Worm (Caenorhabditis elegans) whole organism, late embryonic: ENCODE measurements around the gene R07A4.4.

Source experiments
- C08G9.2 ChIP-seq: sonication (generic microtip); optimal IDR thresholded peaks from 2 replicates; lab custom pipeline; 2016; ENCODE audit warnings: mild to moderate bottlenecking, missing genetic modification characterization, moderate library complexity, missing compliant biosample characterization
- C38D4.7 ChIP-seq: fragments of 200-800 bp; sonication (Bioruptor generic); optimal IDR thresholded peaks from 2 replicates; lab custom pipeline; 2018; ENCODE audit warnings: mild to moderate bottlenecking, missing genetic modification characterization, moderate library complexity, missing compliant biosample characterization
- F13H6.1 ChIP-seq: sonication (generic microtip); optimal IDR thresholded peaks from 2 replicates; lab custom pipeline; 2016; ENCODE audit warnings: missing genetic modification characterization, missing compliant biosample characterization
- K02D7.2 ChIP-seq: sonication (generic microtip); optimal IDR thresholded peaks from 2 replicates; lab custom pipeline; 2017; ENCODE audit warnings: mild to moderate bottlenecking, missing genetic modification characterization, missing compliant biosample characterization
- K09A11.1 ChIP-seq: sonication (generic microtip); optimal IDR thresholded peaks from 2 replicates; lab custom pipeline; 2017; ENCODE audit warnings: antibody characterized with exemption, mild to moderate bottlenecking, missing genetic modification characterization, missing compliant biosample characterization; ENCODE audit not compliant: insufficient read depth
- T23F11.4 ChIP-seq: fragments of 200-800 bp; sonication (Bioruptor generic); optimal IDR thresholded peaks from 2 replicates; lab custom pipeline; 2018; ENCODE audit warnings: mild to moderate bottlenecking, missing genetic modification characterization, missing compliant biosample characterization
- ama-1 ChIP-seq: fragments of 150-350 bp; optimal IDR thresholded peaks from 2 replicates; lab custom pipeline; 2014
- ceh-14 ChIP-seq: sonication (generic microtip); optimal IDR thresholded peaks from 2 replicates; lab custom pipeline; 2016; ENCODE audit warnings: missing genotype, missing genetic modification characterization, missing compliant biosample characterization
- ceh-18 ChIP-seq: sonication (generic microtip); optimal IDR thresholded peaks from 2 replicates; lab custom pipeline; 2016; ENCODE audit warnings: missing genetic modification characterization, missing compliant biosample characterization
- ceh-24 ChIP-seq: sonication (generic microtip); optimal IDR thresholded peaks from 2 replicates; lab custom pipeline; 2016; ENCODE audit warnings: mild to moderate bottlenecking, missing genetic modification characterization, missing compliant biosample characterization
- ceh-30 ChIP-seq: fragments of 150-350 bp; optimal IDR thresholded peaks from 2 replicates; lab custom pipeline; 2014; ENCODE audit warnings: missing biosample characterization, missing genetic modification characterization
- ceh-31 ChIP-seq: sonication (generic microtip); optimal IDR thresholded peaks from 2 replicates; lab custom pipeline; 2016; ENCODE audit warnings: missing genetic modification characterization, missing compliant biosample characterization
- ceh-34 ChIP-seq: sonication (generic microtip); optimal IDR thresholded peaks from 2 replicates; lab custom pipeline; 2016; ENCODE audit warnings: mild to moderate bottlenecking, missing genetic modification characterization, missing compliant biosample characterization
- ceh-9 ChIP-seq: sonication (generic microtip); optimal IDR thresholded peaks from 2 replicates; lab custom pipeline; 2016; ENCODE audit warnings: mild to moderate bottlenecking, missing genetic modification characterization, inconsistent platforms, missing compliant biosample characterization
- dve-1 ChIP-seq: sonication (generic microtip); optimal IDR thresholded peaks from 2 replicates; lab custom pipeline; 2017; ENCODE audit warnings: antibody characterized with exemption, mild to moderate bottlenecking, missing genetic modification characterization, missing compliant biosample characterization
- elt-2 ChIP-seq: sonication (generic microtip); optimal IDR thresholded peaks from 2 replicates; lab custom pipeline; 2016; ENCODE audit warnings: missing genetic modification reagents, missing genetic modification characterization, missing compliant biosample characterization
- elt-4 ChIP-seq: sonication (generic microtip); optimal IDR thresholded peaks from 2 replicates; lab custom pipeline; 2016; ENCODE audit warnings: missing genetic modification characterization, missing compliant biosample characterization
- eyg-1 ChIP-seq: sonication (generic microtip); optimal IDR thresholded peaks from 2 replicates; lab custom pipeline; 2016; ENCODE audit warnings: missing genotype, missing genetic modification characterization, missing compliant biosample characterization
- fax-1 ChIP-seq: sonication (generic microtip); optimal IDR thresholded peaks from 2 replicates; lab custom pipeline; 2016; ENCODE audit warnings: missing genotype, missing genetic modification characterization, missing compliant biosample characterization
- fkh-6 ChIP-seq: sonication (generic microtip); optimal IDR thresholded peaks from 2 replicates; lab custom pipeline; 2016; ENCODE audit warnings: missing genetic modification characterization, missing compliant biosample characterization
- gmeb-2 ChIP-seq: sonication (generic microtip); optimal IDR thresholded peaks from 2 replicates; lab custom pipeline; 2016; ENCODE audit warnings: missing genetic modification characterization, inconsistent platforms, missing compliant biosample characterization
- hlh-13 ChIP-seq: fragments of 200-800 bp; sonication (Bioruptor generic); optimal IDR thresholded peaks from 2 replicates; lab custom pipeline; 2018; ENCODE audit warnings: mild to moderate bottlenecking, missing genetic modification characterization, missing compliant biosample characterization
- hlh-30 ChIP-seq: sonication (generic microtip); optimal IDR thresholded peaks from 2 replicates; lab custom pipeline; 2017; ENCODE audit warnings: antibody characterized with exemption, missing genetic modification characterization, missing compliant biosample characterization; ENCODE audit not compliant: insufficient read depth
- hlh-8 ChIP-seq: sonication (generic microtip); optimal IDR thresholded peaks from 2 replicates; lab custom pipeline; 2016; ENCODE audit warnings: missing genotype, missing genetic modification characterization, missing compliant biosample characterization
- lin-11 ChIP-seq: fragments of 200-800 bp; sonication (Bioruptor generic); optimal IDR thresholded peaks from 2 replicates; lab custom pipeline; 2018; ENCODE audit warnings: mild to moderate bottlenecking, missing genetic modification characterization, missing compliant biosample characterization
- madf-2 ChIP-seq: sonication (generic microtip); optimal IDR thresholded peaks from 2 replicates; lab custom pipeline; 2017; ENCODE audit warnings: missing genetic modification characterization, missing compliant biosample characterization
- nfya-1 ChIP-seq: sonication (generic microtip); optimal IDR thresholded peaks from 2 replicates; lab custom pipeline; 2017; ENCODE audit warnings: missing genetic modification characterization, mild to moderate bottlenecking, missing compliant biosample characterization, antibody characterized with exemption, moderate library complexity
- npax-4 ChIP-seq: sonication (generic microtip); optimal IDR thresholded peaks from 2 replicates; lab custom pipeline; 2016; ENCODE audit warnings: missing genetic modification characterization, missing compliant biosample characterization
- odd-2 ChIP-seq: sonication (generic microtip); optimal IDR thresholded peaks from 2 replicates; lab custom pipeline; 2017; ENCODE audit warnings: antibody characterized with exemption, mild to moderate bottlenecking, missing genetic modification characterization, missing compliant biosample characterization
- pha-4 ChIP-seq: fragments of 150-350 bp; optimal IDR thresholded peaks from 2 replicates; lab custom pipeline; 2018; ENCODE audit warnings: missing biosample characterization, missing genetic modification reagents, missing genetic modification characterization
- pqm-1 ChIP-seq: sonication (generic microtip); optimal IDR thresholded peaks from 2 replicates; lab custom pipeline; 2016; ENCODE audit warnings: missing genetic modification characterization, missing compliant biosample characterization
- ref-2 ChIP-seq: sonication (generic microtip); optimal IDR thresholded peaks from 2 replicates; lab custom pipeline; 2016; ENCODE audit warnings: missing genetic modification characterization, missing compliant biosample characterization
- rnt-1 ChIP-seq: sonication (generic microtip); optimal IDR thresholded peaks from 2 replicates; lab custom pipeline; 2016; ENCODE audit warnings: missing genetic modification characterization, missing compliant biosample characterization
- sox-4 ChIP-seq: sonication (generic microtip); optimal IDR thresholded peaks from 2 replicates; lab custom pipeline; 2017; ENCODE audit warnings: mild to moderate bottlenecking, missing genetic modification characterization, inconsistent platforms, missing compliant biosample characterization
- tbx-2 ChIP-seq: sonication (generic microtip); optimal IDR thresholded peaks from 2 replicates; lab custom pipeline; 2016; ENCODE audit warnings: missing genetic modification characterization, missing compliant biosample characterization
- unc-42 ChIP-seq: sonication (generic microtip); optimal IDR thresholded peaks from 2 replicates; lab custom pipeline; 2016; ENCODE audit warnings: missing genotype, missing genetic modification characterization, missing compliant biosample characterization
- unc-55 ChIP-seq: sonication (generic microtip); optimal IDR thresholded peaks from 2 replicates; lab custom pipeline; 2017; ENCODE audit warnings: missing biosample characterization, missing genetic modification reagents, missing genetic modification characterization
- ztf-16 ChIP-seq: sonication (generic microtip); optimal IDR thresholded peaks from 2 replicates; lab custom pipeline; 2017; ENCODE audit warnings: missing genetic modification characterization, missing compliant biosample characterization

R07A4.4 gene

ce11 chrX:10772763-10773162 lies 15.3 kb upstream of the R07A4.4 start:
- TF ChIP-seq ceh-9 (tag; lab: Kevin White, UChicago), result no peak
- TF ChIP-seq sox-4 (tag; lab: Kevin White, UChicago), result no peak
- no peak for TF ChIP-seq ama-1 (lab: Kevin White, UChicago)
- TF ChIP-seq elt-4, result no peak
- TF ChIP-seq lin-11 (tag; lab: Kevin White, UChicago), result no peak
- no peak for TF ChIP-seq ceh-30
- no peak for TF ChIP-seq K09A11.1 (tag; lab: Kevin White, UChicago)
- no peak for TF ChIP-seq odd-2
- TF ChIP-seq ceh-34, result no peak
- no peak for TF ChIP-seq fax-1
- TF ChIP-seq ceh-24 (tag; lab: Kevin White, UChicago), result no peak
- TF ChIP-seq pha-4 (tag; lab: Kevin White, UChicago), result no peak
- TF ChIP-seq eyg-1 (tag; lab: Kevin White, UChicago), result no peak
- TF ChIP-seq npax-4 (tag; lab: Kevin White, UChicago), result no peak
- no peak for TF ChIP-seq fkh-6 (tag; lab: Kevin White, UChicago)
- no peak for TF ChIP-seq hlh-30

DNA sequence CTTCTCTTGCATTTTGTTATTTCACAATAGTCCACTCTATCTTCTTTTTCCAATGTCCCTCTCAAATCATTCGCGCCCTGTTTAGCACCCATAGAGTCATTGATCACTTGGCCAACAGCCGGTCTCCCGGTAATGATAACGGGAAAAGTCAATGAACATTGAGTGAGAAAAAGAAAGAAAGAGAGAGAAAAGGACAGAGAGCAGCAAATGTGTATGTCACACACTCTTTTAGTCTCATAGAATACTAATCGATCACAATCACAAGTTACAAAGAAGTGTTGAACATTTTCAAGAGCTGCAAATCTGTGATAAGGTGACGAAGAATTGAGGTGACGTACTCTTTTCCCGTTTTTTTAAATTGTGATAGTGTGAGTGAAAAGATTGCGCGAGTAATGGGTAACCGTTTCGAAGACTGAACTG lies 14.7 kb upstream of the R07A4.4 start:
- TF ChIP-seq tbx-2 (tag; lab: Kevin White, UChicago) (peak; percentile 22), T23F11.4 (GFP tag; lab: Kevin White, UChicago) (no peak), odd-2 (no peak), ceh-18 (tag; lab: Kevin White, UChicago) (peak; percentile 81), rnt-1 (tag; lab: Kevin White, UChicago) (peak; percentile 40), nfya-1 (peak; percentile 36), ref-2 (tag; lab: Kevin White, UChicago) (no peak), hlh-8 (tag; lab: Kevin White, UChicago) (no peak), dve-1 (no peak), elt-2 (tag; lab: Kevin White, UChicago) (peak; percentile 10), gmeb-2 (tag; lab: Kevin White, UChicago) (no peak), madf-2 (tag; lab: Kevin White, UChicago) (no peak), hlh-13 (no peak), ztf-16 (tag; lab: Kevin White, UChicago) (no peak)

ce11 chrX:10770988-10771496 lies 13.5 kb upstream of the R07A4.4 start:
- peak; percentile 4 for TF ChIP-seq K02D7.2
- no peak for TF ChIP-seq C38D4.7 (GFP tag; lab: Kevin White, UChicago)
- TF ChIP-seq ceh-18 (tag; lab: Kevin White, UChicago), result peak; percentile 99
- TF ChIP-seq lin-11 (tag; lab: Kevin White, UChicago), result no peak
- TF ChIP-seq nfya-1, result peak; percentile 39
- TF ChIP-seq rnt-1 (tag; lab: Kevin White, UChicago), result peak; percentile 61
- peak; percentile 45 for TF ChIP-seq C08G9.2 (tag; lab: Kevin White, UChicago)
- TF ChIP-seq ztf-16 (tag; lab: Kevin White, UChicago), result no peak
- peak; percentile 72 for TF ChIP-seq unc-55 (GFP tag; lab: Kevin White, UChicago)
- no peak for TF ChIP-seq fax-1
- peak; percentile 57 for TF ChIP-seq hlh-30
- peak; percentile 76 for TF ChIP-seq tbx-2 (tag; lab: Kevin White, UChicago)
- peak; percentile 52 for TF ChIP-seq ceh-14 (tag; lab: Kevin White, UChicago)
- TF ChIP-seq pqm-1 (tag; lab: Kevin White, UChicago), result peak; percentile 43
- TF ChIP-seq hlh-8 (tag; lab: Kevin White, UChicago), result no peak
- TF ChIP-seq ceh-31 (tag; lab: Kevin White, UChicago), result peak; percentile 59
- TF ChIP-seq ref-2 (tag; lab: Kevin White, UChicago), result peak; percentile 43
- TF ChIP-seq ceh-34, result peak; percentile 36
- peak; percentile 52 for TF ChIP-seq K09A11.1 (tag; lab: Kevin White, UChicago)
- peak; percentile 72 for TF ChIP-seq unc-42 (tag; lab: Kevin White, UChicago)
- peak; percentile 82 for TF ChIP-seq F13H6.1 (tag; lab: Kevin White, UChicago)
